Worm (Caenorhabditis elegans) whole organism, young adult: Measurements from ENCODE around the gene act-3.

Source experiments
- D2030.7 ChIP-seq: fragments of 200-800 bp; sonication (Bioruptor generic); IDR thresholded peaks from 2 replicates; pipeline ENCODE4 v1.3.6; 2022; ENCODE audit warnings: missing genetic modification reagents, missing genetic modification characterization, missing compliant biosample characterization
- F10E7.11 ChIP-seq: sonication (generic microtip); optimal IDR thresholded peaks from 2 replicates; lab custom pipeline; 2017; ENCODE audit warnings: mild to moderate bottlenecking, missing genetic modification characterization, moderate library complexity, missing compliant biosample characterization
- F33H1.4 ChIP-seq: fragments of 200-800 bp; sonication (Bioruptor generic); IDR thresholded peaks from 2 replicates; pipeline ENCODE4 v1.3.6; 2022; ENCODE audit warnings: missing genetic modification reagents, missing genetic modification characterization, missing compliant biosample characterization
- F52B5.7 ChIP-seq: sonication (generic microtip); optimal IDR thresholded peaks from 2 replicates; lab custom pipeline; 2016; ENCODE audit warnings: mild to moderate bottlenecking, missing genetic modification characterization, missing compliant biosample characterization
- F57C9.4 ChIP-seq: sonication (generic microtip); optimal IDR thresholded peaks from 2 replicates; lab custom pipeline; 2017; ENCODE audit warnings: mild to moderate bottlenecking, missing genetic modification characterization, missing compliant biosample characterization
- K11D2.4 ChIP-seq: fragments of 200-800 bp; sonication (Bioruptor generic); IDR thresholded peaks from 2 replicates; pipeline ENCODE4 v1.3.6; 2022; ENCODE audit warnings: missing genetic modification reagents, missing genetic modification characterization, missing compliant biosample characterization
- T26A5.8 ChIP-seq: sonication (generic microtip); optimal IDR thresholded peaks from 2 replicates; lab custom pipeline; 2016; ENCODE audit warnings: missing genetic modification characterization, missing compliant biosample characterization
- Y95B8A.8 ChIP-seq: fragments of 200-800 bp; sonication (Bioruptor generic); IDR thresholded peaks from 2 replicates; pipeline ENCODE4 v1.3.6; 2022; ENCODE audit warnings: missing genetic modification reagents, missing genetic modification characterization, missing compliant biosample characterization
- ama-1 ChIP-seq, 3 experiments: fragments of 150-350 bp in 1 of 3; sonication (generic microtip) in 2 of 3; optimal IDR thresholded peaks; 2 replicates each; lab custom pipeline; 2014 to 2018; ENCODE audit warnings: missing biosample characterization in 2 of 3, missing genetic modification characterization in 2 of 3, missing genetic modification reagents in 2 of 3
- attf-3 ChIP-seq: fragments of 200-800 bp; sonication (Bioruptor generic); conservative IDR thresholded peaks from 2 replicates; pipeline ENCODE4 v1.3.6; 2022; ENCODE audit warnings: missing genetic modification reagents, missing genetic modification characterization, missing compliant biosample characterization
- ccch-3 ChIP-seq: fragments of 200-800 bp; sonication (Bioruptor generic); optimal IDR thresholded peaks from 2 replicates; lab custom pipeline; 2018; ENCODE audit warnings: mild to moderate bottlenecking, missing genetic modification characterization, missing compliant biosample characterization
- cebp-2 ChIP-seq: fragments of 200-800 bp; sonication (Bioruptor generic); IDR thresholded peaks from 2 replicates; pipeline ENCODE4 v1.3.6; 2022; ENCODE audit warnings: missing genetic modification characterization, missing compliant biosample characterization
- ceh-100 ChIP-seq: fragments of 200-800 bp; sonication (Bioruptor generic); IDR thresholded peaks from 2 replicates; pipeline ENCODE4 v1.3.6; 2022; ENCODE audit warnings: missing genetic modification reagents, missing genetic modification characterization, missing compliant biosample characterization
- ceh-40 ChIP-seq: fragments of 200-800 bp; sonication (Bioruptor generic); IDR thresholded peaks from 2 replicates; pipeline ENCODE4 v1.3.6; 2022; ENCODE audit warnings: missing genetic modification characterization, missing compliant biosample characterization
- ceh-58 ChIP-seq: fragments of 200-800 bp; sonication (Bioruptor generic); IDR thresholded peaks from 2 replicates; pipeline ENCODE4 v1.3.6; 2022; ENCODE audit warnings: missing genetic modification characterization, missing compliant biosample characterization
- ceh-91 ChIP-seq: fragments of 200-800 bp; sonication (Bioruptor generic); IDR thresholded peaks from 2 replicates; pipeline ENCODE4 v1.3.6; 2022; ENCODE audit warnings: missing genetic modification reagents, missing genetic modification characterization, missing compliant biosample characterization
- die-1 ChIP-seq: sonication (generic microtip); optimal IDR thresholded peaks from 2 replicates; lab custom pipeline; 2016; ENCODE audit warnings: missing genotype, mild to moderate bottlenecking, missing genetic modification characterization, missing compliant biosample characterization
- egrh-3 ChIP-seq: fragments of 200-800 bp; sonication (Bioruptor generic); IDR thresholded peaks from 2 replicates; pipeline ENCODE4 v1.3.6; 2022; ENCODE audit warnings: missing genetic modification reagents, missing genetic modification characterization, missing compliant biosample characterization
- fkh-3 ChIP-seq: sonication (generic microtip); optimal IDR thresholded peaks from 2 replicates; lab custom pipeline; 2016; ENCODE audit warnings: mild to moderate bottlenecking, missing genetic modification characterization, missing compliant biosample characterization
- him-1 ChIP-seq: sonication (generic microtip); optimal IDR thresholded peaks from 2 replicates; lab custom pipeline; 2016; ENCODE audit warnings: missing genotype, missing genetic modification reagents, missing genetic modification characterization, missing compliant biosample characterization
- hmg-1.2 ChIP-seq: fragments of 200-800 bp; sonication (Bioruptor generic); IDR thresholded peaks from 2 replicates; pipeline ENCODE4 v1.3.6; 2022; ENCODE audit warnings: missing genetic modification reagents, missing genetic modification characterization, missing compliant biosample characterization
- hmg-20 ChIP-seq: fragments of 200-800 bp; sonication (Bioruptor generic); IDR thresholded peaks from 2 replicates; pipeline ENCODE4 v1.3.6; 2022; ENCODE audit warnings: missing genetic modification reagents, missing genetic modification characterization, missing compliant biosample characterization
- lin-40 ChIP-seq: sonication (generic microtip); optimal IDR thresholded peaks from 2 replicates; lab custom pipeline; 2016; ENCODE audit warnings: missing genetic modification characterization, mild to moderate bottlenecking, missing compliant biosample characterization, missing genotype, missing genetic modification reagents
- lsl-1 ChIP-seq: fragments of 200-800 bp; sonication (Bioruptor generic); optimal IDR thresholded peaks from 2 replicates; lab custom pipeline; 2018; ENCODE audit warnings: mild to moderate bottlenecking, missing genetic modification characterization, moderate library complexity, missing compliant biosample characterization
- madf-3 ChIP-seq: fragments of 200-800 bp; sonication (Bioruptor generic); IDR thresholded peaks from 2 replicates; pipeline ENCODE4 v1.3.6; 2022; ENCODE audit warnings: missing genetic modification reagents, missing genetic modification characterization, missing compliant biosample characterization
- madf-6 ChIP-seq: fragments of 200-800 bp; sonication (Bioruptor generic); IDR thresholded peaks from 2 replicates; pipeline ENCODE4 v1.3.6; 2022; ENCODE audit warnings: missing genetic modification reagents, missing genetic modification characterization, missing compliant biosample characterization
- mes-4 ChIP-seq: sonication (generic microtip); optimal IDR thresholded peaks from 2 replicates; lab custom pipeline; 2016; ENCODE audit warnings: missing genotype, missing genetic modification characterization, missing compliant biosample characterization
- mxl-1 ChIP-seq: sonication (generic microtip); optimal IDR thresholded peaks from 2 replicates; lab custom pipeline; 2016; ENCODE audit warnings: missing genetic modification characterization, missing compliant biosample characterization
- nfyb-1 ChIP-seq: fragments of 200-800 bp; sonication (Bioruptor generic); IDR thresholded peaks from 2 replicates; pipeline ENCODE4 v1.3.6; 2022; ENCODE audit warnings: missing genetic modification reagents, missing genetic modification characterization, missing compliant biosample characterization
- nhr-179 ChIP-seq: sonication (generic microtip); optimal IDR thresholded peaks from 2 replicates; lab custom pipeline; 2016; ENCODE audit warnings: mild to moderate bottlenecking, missing genetic modification characterization, missing compliant biosample characterization
- nhr-80 ChIP-seq: sonication (generic microtip); optimal IDR thresholded peaks from 2 replicates; lab custom pipeline; 2016; ENCODE audit warnings: missing genetic modification characterization, missing compliant biosample characterization
- pha-4 ChIP-seq: fragments of 150-350 bp; sonication (generic microtip); optimal IDR thresholded peaks from 2 replicates; lab custom pipeline; 2014; ENCODE audit warnings: missing biosample characterization, missing genetic modification reagents, missing genetic modification characterization
- rcor-1 ChIP-seq: fragments of 200-800 bp; sonication (Bioruptor generic); IDR thresholded peaks from 2 replicates; pipeline ENCODE4 v1.3.6; 2022; ENCODE audit warnings: missing genetic modification reagents, missing genetic modification characterization, missing compliant biosample characterization
- snpc-3.4 ChIP-seq: sonication (generic microtip); optimal IDR thresholded peaks from 2 replicates; lab custom pipeline; 2017; ENCODE audit warnings: missing genetic modification characterization, mild to moderate bottlenecking, missing compliant biosample characterization, antibody characterized with exemption, moderate library complexity, missing genotype, missing genetic modification reagents
- somi-1 ChIP-seq: fragments of 200-800 bp; sonication (Bioruptor generic); optimal IDR thresholded peaks from 2 replicates; lab custom pipeline; 2018; ENCODE audit warnings: mild to moderate bottlenecking, missing genetic modification characterization, missing compliant biosample characterization
- tbp1 ChIP-seq: fragments of 200-800 bp; sonication (Bioruptor generic); optimal IDR thresholded peaks from 2 replicates; lab custom pipeline; 2018; ENCODE audit warnings: mild to moderate bottlenecking, missing genetic modification characterization, missing compliant biosample characterization
- tbx-9 ChIP-seq: sonication (generic microtip); optimal IDR thresholded peaks from 2 replicates; lab custom pipeline; 2016; ENCODE audit warnings: borderline replicate concordance, missing genetic modification characterization, inconsistent platforms, missing compliant biosample characterization
- unc-62 ChIP-seq: fragments of 150-350 bp; optimal IDR thresholded peaks from 2 replicates; lab custom pipeline; 2014; ENCODE audit warnings: missing biosample characterization, missing genetic modification reagents, missing genetic modification characterization
- ztf-18 ChIP-seq: sonication (generic microtip); optimal IDR thresholded peaks from 2 replicates; lab custom pipeline; 2016; ENCODE audit warnings: missing genotype, mild to moderate bottlenecking, missing genetic modification characterization, missing compliant biosample characterization

act-3 gene

DNA sequence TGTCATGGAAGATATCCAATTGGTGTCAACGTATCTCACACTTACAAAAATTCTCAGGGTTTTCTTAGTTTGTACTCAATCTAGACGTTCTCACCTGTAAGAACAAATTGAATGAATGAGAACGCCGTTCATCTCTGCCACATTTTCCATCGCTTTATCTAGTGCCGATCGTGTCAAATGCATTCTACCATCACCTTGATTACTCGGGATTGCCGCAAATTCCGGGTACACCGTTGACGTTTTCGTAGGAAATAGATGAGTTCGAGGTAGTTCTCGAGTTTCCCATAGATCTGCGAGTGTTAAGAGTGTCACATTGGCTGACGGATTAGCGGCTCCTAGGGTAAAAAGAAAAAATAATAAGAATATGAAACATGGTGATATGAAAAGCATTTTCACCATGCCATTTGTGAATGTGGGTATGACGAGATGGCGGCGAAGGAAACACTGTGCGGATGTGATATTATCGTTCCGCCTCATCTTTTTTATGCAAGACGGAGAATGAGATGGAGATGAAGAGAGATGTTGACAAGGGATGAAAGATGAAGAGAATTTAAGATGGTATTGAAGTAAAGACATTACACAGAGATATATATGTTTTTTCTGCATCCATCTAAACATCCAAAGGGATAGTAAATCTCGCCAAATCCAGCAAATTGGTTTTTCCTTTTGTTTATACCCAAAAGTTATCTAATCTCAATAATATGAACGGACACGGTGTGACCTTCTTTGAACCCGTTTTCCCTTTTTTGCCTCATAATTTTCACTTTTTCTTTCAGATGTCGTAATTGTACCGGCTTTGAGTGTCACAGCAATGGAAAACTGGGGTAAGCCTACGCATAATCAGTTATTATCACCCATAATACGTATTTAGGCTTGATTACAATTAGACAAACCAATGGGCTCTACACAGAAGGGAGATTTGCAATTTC, 19.1 kb upstream of the act-3 start, which contains the start of gene lact-8:
Gene lact-8 (minus strand): TSS at position 445 of the 929 bp plus-strand sequence.
- no peak for TF ChIP-seq hmg-20 (GFP tag; lab: Robert Waterston, UW)
- TF ChIP-seq nfyb-1: no peak
- TF ChIP-seq him-1 (tag; lab: Kevin White, UChicago): no peak
- no peak for TF ChIP-seq D2030.7 (GFP tag; lab: Robert Waterston, UW)
- TF ChIP-seq fkh-3 (tag; lab: Kevin White, UChicago): no peak

DNA sequence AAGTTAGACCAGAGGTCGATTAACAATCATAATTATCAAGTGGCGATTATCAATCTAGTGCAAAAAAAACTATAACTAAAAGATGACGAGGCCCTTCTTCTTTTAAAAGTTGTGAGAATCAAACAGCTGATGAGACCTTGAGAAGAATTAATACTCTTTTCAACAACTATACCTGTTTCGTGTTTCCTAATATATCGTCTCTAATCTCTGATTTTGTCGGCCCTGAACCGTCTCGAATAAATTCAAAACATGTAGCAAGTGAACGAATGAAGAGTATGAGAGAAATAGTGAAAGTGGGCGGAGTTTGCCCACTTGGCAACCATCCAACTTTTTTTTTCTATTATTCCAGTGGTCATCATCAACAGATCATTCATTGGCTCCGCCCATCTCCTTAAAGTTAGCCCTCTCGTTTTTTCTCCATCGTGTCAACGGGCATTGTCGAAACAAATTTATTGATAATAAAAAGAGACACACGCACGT, 13.3 kb upstream of the act-3 start, which contains the start of gene Y42A5A.1:
Gene Y42A5A.1 (plus strand): TSS at position 430 of the 480 bp plus-strand sequence.
- no peak for TF ChIP-seq tbx-9
- TF ChIP-seq die-1 (tag; lab: Kevin White, UChicago): peak; percentile 13
- no peak for TF ChIP-seq unc-62
- TF ChIP-seq F52B5.7 (tag; lab: Kevin White, UChicago): no peak

DNA sequence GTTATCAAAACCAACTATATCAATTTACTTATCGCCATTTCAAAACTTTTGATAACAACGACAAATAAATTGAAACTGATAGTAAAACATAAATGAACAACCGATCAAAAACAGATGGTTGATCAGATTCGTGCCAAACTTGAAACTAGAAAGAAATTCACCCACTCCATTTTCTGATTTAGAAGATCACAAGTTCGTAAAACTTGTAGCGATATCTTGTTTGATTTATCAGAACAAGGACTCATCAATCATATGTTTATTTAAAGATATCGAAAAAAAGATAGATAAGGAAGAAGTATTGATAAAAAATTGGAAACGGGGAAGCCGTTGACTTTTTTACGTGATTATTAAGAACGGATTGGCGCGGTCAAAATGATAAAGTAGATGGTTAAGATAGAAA, 12.8 kb upstream of the act-3 start:
- TF ChIP-seq nhr-80 (peak; percentile 6), egrh-3 (no peak), lin-40 (peak; percentile 40)

- peak; percentile 45; the same call in 1 of the 2 replicates for TF ChIP-seq hmg-1.2 (GFP tag; lab: Robert Waterston, UW)
- no peak for TF ChIP-seq madf-6 (GFP tag; lab: Robert Waterston, UW)
These were observed 9.4 kb upstream of the act-3 start for ce11 chrV:11083691-11084090.

- TF ChIP-seq ceh-91 (GFP tag; lab: Robert Waterston, UW) (no peak), mes-4 (tag; lab: Kevin White, UChicago) (no peak), nhr-179 (no peak), lsl-1 (GFP tag; lab: Kevin White, UChicago) (peak; percentile 77), F33H1.4 (GFP tag; lab: Robert Waterston, UW) (peak; percentile 57; the same call in 1 of the 2 replicates), madf-6 (GFP tag; lab: Robert Waterston, UW) (peak; percentile 34; the same call in 1 of the 2 replicates), nfyb-1 (no peak), ceh-100 (GFP tag; lab: Robert Waterston, UW) (no peak), ceh-58 (GFP tag; lab: Robert Waterston, UW) (no peak), attf-3 (no peak), ccch-3 (GFP tag; lab: Kevin White, UChicago) (no peak)
These were observed 8.7 kb upstream of the act-3 start for ce11 chrV:11082964-11083363.

ce11 chrV:11082475-11082874, 8.2 kb upstream of the act-3 start:
- TF ChIP-seq tbp1 (GFP tag; lab: Kevin White, UChicago) (no peak), T26A5.8 (no peak), nfyb-1 (peak; percentile 40; the same call in 1 of the 2 replicates), unc-62 (no peak), madf-3 (GFP tag; lab: Robert Waterston, UW) (no peak), ama-1 (optimal IDR thresholded peaks at IDR 0.05; lab: Kevin White, UChicago) (no peak), ama-1 (GFP tag; optimal IDR thresholded peaks at IDR 0.05; lab: Kevin White, UChicago) (no peak), K11D2.4 (0 out of 2 replicates have a peak, but pooled peaks have one; percentile 15), F57C9.4 (tag; lab: Kevin White, UChicago) (no peak), mxl-1 (tag; lab: Kevin White, UChicago) (no peak), ceh-40 (GFP tag; lab: Robert Waterston, UW) (no peak), snpc-3.4 (tag; lab: Kevin White, UChicago) (no peak), ztf-18 (no peak), pha-4 (no peak), rcor-1 (GFP tag; lab: Robert Waterston, UW) (no peak), somi-1 (peak; percentile 42), Y95B8A.8 (GFP tag; lab: Robert Waterston, UW) (0 out of 2 replicates have a peak, but pooled peaks have one; percentile 9), F10E7.11 (tag; lab: Kevin White, UChicago) (no peak), F52B5.7 (tag; lab: Kevin White, UChicago) (peak; percentile 46), cebp-2 (GFP tag; lab: Robert Waterston, UW) (no peak)
